Worm (Caenorhabditis elegans) whole organism, late embryonic: ENCODE results near the gene M01H9.3.

Experiments used
- K09A11.1 ChIP-seq: sonication (generic microtip); optimal IDR thresholded peaks from 2 replicates; lab custom pipeline; 2017; ENCODE audit warnings: antibody characterized with exemption, mild to moderate bottlenecking, missing genetic modification characterization, missing compliant biosample characterization; ENCODE audit not compliant: insufficient read depth
- Y22D7AL.16 ChIP-seq: sonication (generic microtip); optimal IDR thresholded peaks from 2 replicates; lab custom pipeline; 2016; ENCODE audit warnings: missing genetic modification characterization, missing compliant biosample characterization
- ama-1 ChIP-seq: fragments of 150-350 bp; optimal IDR thresholded peaks from 2 replicates; lab custom pipeline; 2014
- elt-2 ChIP-seq: sonication (generic microtip); optimal IDR thresholded peaks from 2 replicates; lab custom pipeline; 2016; ENCODE audit warnings: missing genetic modification reagents, missing genetic modification characterization, missing compliant biosample characterization
- fkh-6 ChIP-seq: sonication (generic microtip); optimal IDR thresholded peaks from 2 replicates; lab custom pipeline; 2016; ENCODE audit warnings: missing genetic modification characterization, missing compliant biosample characterization
- hlh-30 ChIP-seq: sonication (generic microtip); optimal IDR thresholded peaks from 2 replicates; lab custom pipeline; 2017; ENCODE audit warnings: antibody characterized with exemption, missing genetic modification characterization, missing compliant biosample characterization; ENCODE audit not compliant: insufficient read depth
- nfya-1 ChIP-seq: sonication (generic microtip); optimal IDR thresholded peaks from 2 replicates; lab custom pipeline; 2017; ENCODE audit warnings: missing genetic modification characterization, mild to moderate bottlenecking, missing compliant biosample characterization, antibody characterized with exemption, moderate library complexity
- nhr-11 ChIP-seq: fragments of 150-350 bp; optimal IDR thresholded peaks from 2 replicates; lab custom pipeline; 2014; ENCODE audit warnings: missing biosample characterization, missing genetic modification characterization
- npax-4 ChIP-seq: sonication (generic microtip); optimal IDR thresholded peaks from 2 replicates; lab custom pipeline; 2016; ENCODE audit warnings: missing genetic modification characterization, missing compliant biosample characterization
- pax-1 ChIP-seq: fragments of 150-350 bp; optimal IDR thresholded peaks from 2 replicates; lab custom pipeline; 2014; ENCODE audit warnings: missing biosample characterization, missing genetic modification characterization
- tbx-2 ChIP-seq: sonication (generic microtip); optimal IDR thresholded peaks from 2 replicates; lab custom pipeline; 2016; ENCODE audit warnings: missing genetic modification characterization, missing compliant biosample characterization
- ttx-3 ChIP-seq: sonication (generic microtip); optimal IDR thresholded peaks from 2 replicates; lab custom pipeline; 2016; ENCODE audit warnings: missing genetic modification reagents, missing genetic modification characterization, missing compliant biosample characterization

DNA sequence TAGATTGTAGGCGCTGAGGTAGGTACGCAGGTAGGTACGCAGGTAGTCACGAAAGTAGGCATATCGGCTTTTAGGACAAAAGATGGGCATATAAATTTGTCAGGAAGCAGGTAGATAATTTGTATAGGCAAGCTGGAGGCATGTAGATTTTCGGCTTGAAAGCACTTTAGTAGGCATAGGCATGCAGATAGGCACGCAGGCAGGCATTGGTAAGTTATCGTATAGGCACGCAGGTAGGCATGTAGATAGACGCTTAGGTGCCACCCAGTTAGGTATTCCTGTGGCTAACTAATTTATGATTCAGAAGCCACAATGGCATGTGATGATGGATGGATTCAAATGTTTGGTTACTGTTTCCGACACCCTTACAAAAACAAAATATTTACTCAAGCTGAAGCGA, 53.8 kb downstream of the M01H9.3 start:
- TF ChIP-seq npax-4 (no peak), ama-1 (lab: Kevin White, UChicago) (no peak), nhr-11 (tag; lab: Kevin White, UChicago) (no peak), fkh-6 (tag; lab: Kevin White, UChicago) (no peak), Y22D7AL.16 (tag; lab: Kevin White, UChicago) (no peak), elt-2 (tag; lab: Kevin White, UChicago) (no peak), K09A11.1 (no peak), hlh-30 (tag; lab: Kevin White, UChicago) (no peak), pax-1 (no peak), tbx-2 (tag; lab: Kevin White, UChicago) (no peak), ttx-3 (tag; lab: Kevin White, UChicago) (no peak), nfya-1 (no peak)
